Worm (Caenorhabditis elegans) whole organism, mixed stage, embryonic: ENCODE data around the gene bud-13.

Experiments used
- elt-1 ChIP-seq: sonication (generic microtip); optimal IDR thresholded peaks from 2 replicates; lab custom pipeline; 2017; ENCODE audit warnings: missing genetic modification characterization, mild to moderate bottlenecking, missing compliant biosample characterization, antibody characterized with exemption, moderate library complexity, borderline replicate concordance; ENCODE audit not compliant: insufficient read depth
- flh-1 ChIP-seq: fragments of 200-800 bp; sonication (Bioruptor generic); optimal IDR thresholded peaks from 2 replicates; lab custom pipeline; 2018; ENCODE audit warnings: mild to moderate bottlenecking, missing genetic modification characterization, moderate library complexity, missing compliant biosample characterization
- lsy-2 ChIP-seq: fragments of 150-350 bp; optimal IDR thresholded peaks from 2 replicates; lab custom pipeline; 2014; ENCODE audit warnings: missing biosample characterization, missing genetic modification characterization
- mab-5 ChIP-seq: fragments of 150-350 bp; optimal IDR thresholded peaks from 2 replicates; lab custom pipeline; 2014; ENCODE audit warnings: missing biosample characterization, missing genetic modification characterization
- nhr-237 ChIP-seq: fragments of 150-350 bp; optimal IDR thresholded peaks from 2 replicates; lab custom pipeline; 2014; ENCODE audit warnings: missing biosample characterization, missing genetic modification characterization
- nhr-28 ChIP-seq: fragments of 150-350 bp; optimal IDR thresholded peaks from 2 replicates; lab custom pipeline; 2014; ENCODE audit warnings: missing biosample characterization, missing genetic modification characterization
- pha-4 ChIP-seq: fragments of 150-350 bp; optimal IDR thresholded peaks from 2 replicates; lab custom pipeline; 2018; ENCODE audit warnings: missing biosample characterization, missing genetic modification reagents, missing genetic modification characterization
- snpc-4 ChIP-seq: fragments of 150-350 bp; optimal IDR thresholded peaks from 2 replicates; lab custom pipeline; 2014; ENCODE audit warnings: missing biosample characterization, missing genetic modification characterization
- unc-62 ChIP-seq: fragments of 150-350 bp; optimal IDR thresholded peaks from 2 replicates; lab custom pipeline; 2014; ENCODE audit warnings: missing biosample characterization, missing genetic modification reagents, missing genetic modification characterization

DNA sequence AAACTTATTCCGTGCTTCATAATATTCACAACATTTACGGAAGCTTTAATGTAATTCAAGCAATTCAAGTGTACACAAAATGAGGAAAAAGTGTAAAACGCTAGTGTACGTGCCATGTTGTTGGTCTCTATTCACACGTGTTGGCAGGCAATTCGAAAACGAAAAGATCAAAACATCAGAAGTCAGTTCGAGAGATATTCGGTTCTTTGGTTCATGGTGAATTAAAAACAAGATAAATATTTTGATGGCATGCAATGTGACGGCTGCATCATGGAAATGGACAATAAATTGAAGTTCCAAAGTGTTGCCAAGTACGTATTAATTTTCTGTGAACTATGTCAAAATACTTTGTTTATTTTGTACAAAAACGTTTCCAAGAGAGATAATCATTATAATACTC is 45.5 kb downstream of the bud-13 start:
- TF ChIP-seq nhr-28 (tag; lab: Kevin White, UChicago): no peak
- no peak for TF ChIP-seq flh-1 (GFP tag; lab: Kevin White, UChicago)
- TF ChIP-seq elt-1 (tag; lab: Kevin White, UChicago): no peak
- TF ChIP-seq lsy-2: peak; percentile 4
- TF ChIP-seq nhr-237: peak; percentile 39
- TF ChIP-seq unc-62 (GFP tag; lab: Kevin White, UChicago): peak; percentile 60
- TF ChIP-seq snpc-4 (tag; lab: Kevin White, UChicago): no peak
- TF ChIP-seq pha-4: no peak
- TF ChIP-seq mab-5 (tag; lab: Kevin White, UChicago): no peak
